Fruit fly (Drosophila melanogaster) whole organism, wandering third instar larva: ENCODE results near the gene Daxx.

Source experiments
- Abd-B ChIP-seq: fragments of >200 bp; optimal IDR thresholded peaks from 2 replicates; lab custom pipeline; 2017; ENCODE audit warnings: missing biosample characterization, missing genetic modification characterization
- Dfd ChIP-seq: fragments of >200 bp; optimal IDR thresholded peaks from 2 replicates; lab custom pipeline; 2017; ENCODE audit warnings: missing biosample characterization, missing genetic modification characterization
- HLH106 ChIP-seq: fragments of 200-800 bp; optimal IDR thresholded peaks from 3 replicates; lab custom pipeline; 2019; ENCODE audit warnings: missing biosample characterization, mild to moderate bottlenecking, missing genetic modification characterization, moderate library complexity
- Hnf4 ChIP-seq: fragments of 200-800 bp; sonication (Bioruptor generic); optimal IDR thresholded peaks from 2 replicates; lab custom pipeline; 2016; ENCODE audit warnings: missing biosample characterization, mild to moderate bottlenecking, missing genetic modification characterization
- Hr83 ChIP-seq: fragments of 200-300 bp; sonication (Bioruptor generic); optimal IDR thresholded peaks from 2 replicates; lab custom pipeline; 2016; ENCODE audit warnings: missing biosample characterization, mild to moderate bottlenecking, missing genetic modification characterization, moderate library complexity; ENCODE audit not compliant: poor library complexity, severe bottlenecking
- Myc ChIP-seq: fragments of >200 bp; optimal IDR thresholded peaks from 2 replicates; lab custom pipeline; 2017
- Rel ChIP-seq, 2 experiments: fragments of 200-800 bp; sonication (Bioruptor generic) in 1 of 2; optimal IDR thresholded peaks; 2 replicates in 1 of 2; 3 replicates in 1 of 2; lab custom pipeline; 2016 to 2019; ENCODE audit warnings: mild to moderate bottlenecking in 2 of 2, missing biosample characterization in 2 of 2, missing genetic modification characterization in 2 of 2, moderate library complexity in 1 of 2
- Sp1 ChIP-seq: fragments of 200-800 bp; sonication (Bioruptor generic); optimal IDR thresholded peaks from 3 replicates; lab custom pipeline; 2019; ENCODE audit warnings: missing biosample characterization, mild to moderate bottlenecking, missing genetic modification characterization, moderate library complexity
- Vsx2 ChIP-seq: fragments of 200-300, 225-300 bp; sonication (Bioruptor generic); optimal IDR thresholded peaks from 2 replicates; lab custom pipeline; 2018; ENCODE audit warnings: missing biosample characterization, missing genetic modification characterization; ENCODE audit not compliant: partially characterized antibody
- brk ChIP-seq: fragments of 200-800 bp; sonication (Bioruptor generic); optimal IDR thresholded peaks from 2 replicates; lab custom pipeline; 2016; ENCODE audit warnings: missing biosample characterization, mild to moderate bottlenecking, missing genetic modification characterization
- dl ChIP-seq, 2 experiments: fragments of 175-275, 200-275 bp in 1 of 2; fragments of 200-275 bp in 1 of 2; sonication (Bioruptor generic); optimal IDR thresholded peaks; lab custom pipeline; 2018; ENCODE audit warnings: mild to moderate bottlenecking in 2 of 2, missing biosample characterization in 2 of 2, missing genetic modification characterization in 2 of 2, moderate library complexity in 2 of 2; ENCODE audit not compliant: partially characterized antibody in 2 of 2, insufficient read depth in 1 of 2
- dmrt93B ChIP-seq: fragments of 200-800 bp; sonication (Bioruptor generic); optimal IDR thresholded peaks from 2 replicates; lab custom pipeline; 2018; ENCODE audit warnings: missing biosample characterization, mild to moderate bottlenecking, missing genetic modification characterization
- dsf ChIP-seq: sonication (Bioruptor generic); optimal IDR thresholded peaks from 2 replicates; lab custom pipeline; 2016; ENCODE audit warnings: missing biosample characterization, missing genetic modification characterization, borderline replicate concordance
- fru ChIP-seq: fragments of 200-800 bp; sonication (Bioruptor generic); optimal IDR thresholded peaks from 3 replicates; lab custom pipeline; 2016; ENCODE audit warnings: missing biosample characterization, mild to moderate bottlenecking, missing genetic modification characterization
- h ChIP-seq: fragments of 200-800 bp; sonication (Bioruptor generic); optimal IDR thresholded peaks from 3 replicates; lab custom pipeline; 2016; ENCODE audit warnings: missing biosample characterization, mild to moderate bottlenecking, missing genetic modification characterization
- jim ChIP-seq: fragments of 175-275, 200-325 bp; sonication (Bioruptor generic); optimal IDR thresholded peaks from 2 replicates; lab custom pipeline; 2016; ENCODE audit warnings: missing biosample characterization, mild to moderate bottlenecking, missing genetic modification characterization
- lola ChIP-seq: fragments of >200 bp; optimal IDR thresholded peaks from 2 replicates; lab custom pipeline; 2017; ENCODE audit warnings: missing biosample characterization, missing genetic modification characterization
- psq ChIP-seq: fragments of 200-800 bp; sonication (Bioruptor generic); optimal IDR thresholded peaks from 3 replicates; lab custom pipeline; 2017; ENCODE audit warnings: missing biosample characterization, mild to moderate bottlenecking, missing genetic modification characterization, moderate library complexity
- rgr ChIP-seq: fragments of 200-800 bp; sonication (Bioruptor generic); optimal IDR thresholded peaks from 3 replicates; lab custom pipeline; 2016; ENCODE audit warnings: missing biosample characterization, mild to moderate bottlenecking, missing genetic modification characterization
- sv ChIP-seq: fragments of 200-800 bp; sonication (Bioruptor generic); optimal IDR thresholded peaks from 3 replicates; lab custom pipeline; 2016; ENCODE audit warnings: missing biosample characterization, missing genetic modification characterization
- tai ChIP-seq: sonication (Bioruptor generic); optimal IDR thresholded peaks from 2 replicates; lab custom pipeline; 2016; ENCODE audit warnings: missing biosample characterization, missing genetic modification characterization
- usp ChIP-seq: fragments of >200 bp; optimal IDR thresholded peaks from 2 replicates; lab custom pipeline; 2017; ENCODE audit warnings: missing biosample characterization, missing genetic modification characterization

Daxx gene

DNA sequence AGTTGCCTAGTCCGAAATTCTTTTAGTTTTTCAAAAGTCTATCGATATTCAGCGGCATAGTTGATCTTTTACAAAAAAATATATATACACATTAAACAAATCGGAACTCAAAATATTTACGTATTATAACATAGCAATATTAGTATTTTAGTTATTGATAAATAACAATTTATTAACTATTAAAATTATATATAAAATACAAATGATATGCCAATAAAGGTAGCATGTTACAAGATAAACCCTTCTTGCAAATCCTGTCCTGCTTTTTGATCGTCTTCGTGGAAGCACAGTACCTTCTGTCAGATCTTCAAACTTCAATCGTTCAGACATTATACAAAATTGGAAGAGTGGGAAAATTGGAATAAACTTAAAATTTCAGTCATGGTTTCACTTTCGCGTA, 16.0 kb downstream of the Daxx start, which contains the start of gene CG9550:
Gene CG9550 (plus strand): TSS at position 301 of the 400 bp plus-strand sequence.
- TF ChIP-seq dl (GFP tag; optimal IDR thresholded peaks at IDR 0.05; lab: Kevin White, UChicago; ENCODE audit: insufficient read depth in 1 of 2, partially characterized antibody in 2 of 2) (no peak), dsf (GFP tag; lab: Kevin White, UChicago) (no peak), jim (GFP tag; lab: Kevin White, UChicago) (no peak), rgr (GFP tag; lab: Kevin White, UChicago) (no peak)
- TF ChIP-seq, all 38 proteins: peak for 0

DNA sequence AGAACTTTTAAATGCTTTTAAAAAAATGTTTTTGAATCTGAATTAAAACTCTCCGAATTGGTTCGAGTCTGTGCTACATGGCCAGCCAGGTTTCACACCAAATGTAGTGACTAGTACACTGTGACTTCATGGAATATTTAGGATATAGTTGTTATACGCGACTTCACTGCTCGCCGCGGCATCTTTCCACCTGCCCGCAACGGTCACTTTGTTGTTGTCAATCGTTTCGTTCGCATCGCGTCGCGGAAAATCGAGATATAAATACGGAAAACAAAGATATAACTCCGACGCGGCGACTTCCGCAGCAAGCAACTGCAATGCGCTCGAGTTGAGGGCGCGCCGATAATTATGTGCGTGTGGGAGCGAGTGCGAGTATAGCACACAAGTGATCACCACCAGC, 17.7 kb downstream of the Daxx start, which contains the start of gene CG31637:
Gene CG31637 (plus strand): TSS at position 200 of the 400 bp plus-strand sequence.
- no peak for TF ChIP-seq usp (GFP tag; lab: Kevin White, UChicago)
- TF ChIP-seq Rel (GFP tag; optimal IDR thresholded peaks at IDR 0.05; lab: Kevin White, UChicago): no peak
- TF ChIP-seq Rel (tag; optimal IDR thresholded peaks at IDR 0.05; lab: Kevin White, UChicago): peak; percentile 58
- TF ChIP-seq HLH106: no peak
- peak; percentile 14 for TF ChIP-seq Myc (lab: Kevin White, UChicago)

DNA sequence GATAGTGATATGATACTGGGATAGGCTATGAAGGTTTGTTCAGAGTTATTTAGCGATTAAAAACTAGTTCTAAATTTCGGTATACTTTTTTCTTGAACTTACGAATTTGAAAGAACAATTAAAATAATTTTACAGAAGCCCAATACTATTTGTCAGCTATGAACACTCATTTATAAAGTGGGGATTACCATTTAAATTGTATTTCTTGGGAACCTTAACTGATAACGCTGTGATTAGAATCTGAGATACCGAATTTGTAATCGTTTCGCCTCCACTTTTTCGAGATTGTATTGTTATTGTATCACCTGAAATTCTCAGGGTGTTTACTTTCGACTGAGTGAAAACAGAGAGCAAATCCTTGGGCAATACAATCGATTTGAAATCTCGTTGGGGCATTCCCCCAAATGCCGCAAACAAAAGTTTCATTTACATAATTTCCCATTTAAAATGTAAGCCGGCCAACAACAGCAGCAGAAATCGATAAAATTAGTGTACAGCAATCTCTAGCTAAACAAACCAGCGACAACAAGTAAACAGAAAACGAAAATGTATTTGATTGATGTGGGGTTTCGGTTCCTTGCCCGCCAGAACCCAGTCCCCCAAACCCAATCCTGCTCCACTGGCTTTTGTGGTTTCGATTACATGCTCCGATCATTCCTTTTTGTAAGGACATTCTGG, 20.1 kb downstream of the Daxx start:
- TF ChIP-seq Rel (GFP tag; optimal IDR thresholded peaks at IDR 0.05; lab: Kevin White, UChicago) (no peak), Rel (tag; optimal IDR thresholded peaks at IDR 0.05; lab: Kevin White, UChicago) (peak; percentile 94), Myc (lab: Kevin White, UChicago) (no peak), h (no peak)

DNA sequence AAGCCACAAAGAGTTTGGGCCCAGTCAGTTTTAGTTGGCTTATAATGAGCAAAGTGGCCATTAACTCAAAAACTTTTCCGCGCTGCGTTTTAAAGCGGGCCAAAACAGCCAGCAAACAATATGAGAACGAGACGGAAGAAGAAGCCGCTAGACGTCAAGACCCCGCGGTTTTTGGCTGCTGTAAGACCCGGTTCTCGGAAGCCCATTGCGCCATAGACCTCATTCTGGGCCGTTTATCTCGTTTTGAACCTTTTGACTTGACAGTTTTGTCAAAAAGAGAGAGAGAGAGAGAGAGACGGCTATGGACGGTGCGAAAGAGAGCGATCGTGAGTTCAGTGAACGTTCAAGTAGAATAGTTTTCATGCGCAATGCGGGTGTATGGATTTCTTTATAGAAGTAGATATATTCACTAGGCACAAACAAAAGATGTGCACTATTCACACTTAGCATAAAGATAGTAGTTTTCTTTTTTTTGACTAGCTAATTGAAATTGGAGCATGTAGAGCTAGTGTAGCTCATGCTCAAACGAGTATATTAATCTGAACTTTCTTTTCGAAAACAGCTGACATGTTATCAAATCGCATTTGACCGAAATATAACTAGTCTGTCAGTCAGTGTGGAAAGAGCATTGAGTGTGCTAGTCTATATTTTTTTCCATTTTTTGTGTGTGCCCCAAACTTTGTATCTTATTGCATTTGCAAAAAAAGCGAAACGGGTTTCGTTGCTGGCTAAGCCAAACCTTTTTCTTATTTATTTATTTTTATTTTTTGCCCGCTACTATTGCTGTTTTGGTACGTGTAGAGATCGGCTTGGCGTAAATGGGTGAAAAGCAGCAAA, 22.4 kb downstream of the Daxx start:
- TF ChIP-seq HLH106 (no peak), Myc (lab: Kevin White, UChicago) (no peak), Hr83 (GFP tag; lab: Kevin White, UChicago) (no peak), tai (GFP tag; lab: Kevin White, UChicago) (no peak), Sp1 (GFP tag; lab: Kevin White, UChicago) (no peak), psq (GFP tag; lab: Kevin White, UChicago) (no peak), brk (GFP tag; lab: Kevin White, UChicago) (no peak), lola (GFP tag; lab: Kevin White, UChicago) (no peak), sv (GFP tag; lab: Kevin White, UChicago) (no peak), Hnf4 (GFP tag; lab: Kevin White, UChicago) (no peak), dmrt93B (no peak)

DNA sequence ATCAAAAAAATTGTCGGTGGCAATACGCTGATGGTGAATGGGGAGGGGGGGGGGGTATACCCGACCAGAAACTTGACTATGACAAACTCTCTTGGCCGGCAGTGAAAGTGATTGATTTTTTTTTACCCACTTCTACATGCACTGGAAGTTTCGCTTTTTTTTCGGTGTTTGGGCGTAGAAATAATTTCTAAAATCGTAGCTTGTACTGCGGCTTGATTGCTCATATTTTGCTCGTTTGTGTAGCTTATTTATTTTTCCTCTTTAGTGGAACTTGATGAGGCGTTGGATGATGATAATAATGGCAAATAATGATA, 23.0 kb downstream of the Daxx start:
- TF ChIP-seq Hr83 (GFP tag; lab: Kevin White, UChicago): no peak
- TF ChIP-seq sv (GFP tag; lab: Kevin White, UChicago): no peak
- no peak for TF ChIP-seq Abd-B (GFP tag; lab: Kevin White, UChicago)
- peak; percentile 54 for TF ChIP-seq Dfd (GFP tag; lab: Kevin White, UChicago)

DNA sequence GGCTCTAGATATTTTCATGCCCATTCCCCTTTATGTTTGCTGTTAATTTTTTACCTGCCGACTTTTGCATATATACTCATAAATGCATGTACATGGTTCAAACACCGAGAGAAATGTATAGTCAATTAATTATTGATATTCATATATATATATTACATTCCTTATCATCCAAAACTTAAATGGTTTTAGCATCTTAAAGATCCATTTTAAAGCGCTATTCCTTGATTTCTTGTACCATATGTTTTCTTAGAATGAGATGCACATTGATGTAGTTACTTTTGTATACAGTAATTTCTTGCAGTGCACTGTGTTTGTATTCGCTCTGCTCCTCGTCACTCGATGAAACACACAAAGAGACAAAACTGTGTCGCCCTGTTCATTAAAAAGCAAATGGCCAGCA, 27.9 kb downstream of the Daxx start:
- peak; percentile 9 for TF ChIP-seq fru (GFP tag; lab: Kevin White, UChicago)
- TF ChIP-seq psq (GFP tag; lab: Kevin White, UChicago): no peak
- TF ChIP-seq, all 38 proteins: peak for 1

DNA sequence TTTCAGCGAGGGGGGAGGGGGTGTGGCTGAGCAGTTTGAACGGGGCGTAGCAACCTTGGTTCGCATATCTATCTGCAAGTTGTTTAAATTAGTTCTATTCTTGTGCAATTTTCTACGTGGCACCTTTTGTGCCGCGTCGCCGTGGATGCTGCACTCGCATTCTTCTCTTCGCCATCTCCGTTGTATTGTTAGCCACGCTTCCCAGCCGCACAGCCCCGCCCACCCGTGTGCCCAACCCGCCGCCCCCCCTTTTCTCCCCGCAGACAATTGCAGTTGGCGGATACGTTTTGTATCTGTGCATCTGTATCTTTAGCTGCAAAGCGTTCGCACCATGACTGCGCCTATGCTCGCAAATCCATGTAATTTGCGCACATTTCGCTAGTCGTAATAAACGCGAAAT, 33.2 kb downstream of the Daxx start:
- no peak for TF ChIP-seq Myc (lab: Kevin White, UChicago)
- no peak for TF ChIP-seq dmrt93B
- no peak for TF ChIP-seq Vsx2 (GFP tag; lab: Kevin White, UChicago)
